Worm (Caenorhabditis elegans): ENCODE results near the gene T22H9.1.

ce11 chrV:361291-361690 is 1.7 kb downstream of the T22H9.1 start:
- TF ChIP-seq ztf-29 (GFP tag; IDR thresholded peaks at IDR 0.05) (no peak), flt-1 (GFP tag; IDR thresholded peaks at IDR 0.05) (no peak), ref-1 (GFP tag; conservative IDR thresholded peaks at IDR 0.05) (no peak), ztf-23 (GFP tag; IDR thresholded peaks at IDR 0.05) (no peak), klf-2 (GFP tag; conservative IDR thresholded peaks at IDR 0.05) (no peak), tab-1 (GFP tag; IDR thresholded peaks at IDR 0.05) (no peak), cog-1 (tag; optimal IDR thresholded peaks at IDR 0.05) (no peak), T22C8.4 (GFP tag; IDR thresholded peaks at IDR 0.05) (no peak), med-1 (GFP tag; optimal IDR thresholded peaks at IDR 0.05; ENCODE audit: insufficient read depth) (no peak)
